Worm (Caenorhabditis elegans) whole organism, young adult: ENCODE data around the gene ain-1.

ENCODE experiments used
- D2030.7 ChIP-seq: fragments of 200-800 bp; sonication (Bioruptor generic); IDR thresholded peaks from 2 replicates; pipeline ENCODE4 v1.3.6; 2022; ENCODE audit warnings: missing genetic modification reagents, missing genetic modification characterization, missing compliant biosample characterization
- F10E7.11 ChIP-seq: sonication (generic microtip); optimal IDR thresholded peaks from 2 replicates; lab custom pipeline; 2017; ENCODE audit warnings: mild to moderate bottlenecking, missing genetic modification characterization, moderate library complexity, missing compliant biosample characterization
- F22D6.2 ChIP-seq: sonication (generic microtip); optimal IDR thresholded peaks from 2 replicates; lab custom pipeline; 2016; ENCODE audit warnings: mild to moderate bottlenecking, missing genetic modification characterization, missing compliant biosample characterization
- F39B2.1 ChIP-seq: fragments of 200-800 bp; sonication (Bioruptor generic); IDR thresholded peaks from 2 replicates; pipeline ENCODE4 v1.3.6; 2022; ENCODE audit warnings: missing genetic modification reagents, missing genetic modification characterization, missing compliant biosample characterization
- T26A5.8 ChIP-seq: sonication (generic microtip); optimal IDR thresholded peaks from 2 replicates; lab custom pipeline; 2016; ENCODE audit warnings: missing genetic modification characterization, missing compliant biosample characterization
- ZK185.1 ChIP-seq: sonication (generic microtip); optimal IDR thresholded peaks from 2 replicates; lab custom pipeline; 2016; ENCODE audit warnings: mild to moderate bottlenecking, missing genetic modification characterization, missing compliant biosample characterization; ENCODE audit not compliant: poor library complexity, severe bottlenecking
- attf-3 ChIP-seq: fragments of 200-800 bp; sonication (Bioruptor generic); conservative IDR thresholded peaks from 2 replicates; pipeline ENCODE4 v1.3.6; 2022; ENCODE audit warnings: missing genetic modification reagents, missing genetic modification characterization, missing compliant biosample characterization
- attf-6 ChIP-seq: fragments of 200-800 bp; sonication (Bioruptor generic); IDR thresholded peaks from 2 replicates; pipeline ENCODE4 v1.3.6; 2022; ENCODE audit warnings: missing genetic modification reagents, missing genetic modification characterization, missing compliant biosample characterization
- cebp-2 ChIP-seq: fragments of 200-800 bp; sonication (Bioruptor generic); IDR thresholded peaks from 2 replicates; pipeline ENCODE4 v1.3.6; 2022; ENCODE audit warnings: missing genetic modification characterization, missing compliant biosample characterization
- ceh-40 ChIP-seq: fragments of 200-800 bp; sonication (Bioruptor generic); IDR thresholded peaks from 2 replicates; pipeline ENCODE4 v1.3.6; 2022; ENCODE audit warnings: missing genetic modification characterization, missing compliant biosample characterization
- ceh-58 ChIP-seq: fragments of 200-800 bp; sonication (Bioruptor generic); IDR thresholded peaks from 2 replicates; pipeline ENCODE4 v1.3.6; 2022; ENCODE audit warnings: missing genetic modification characterization, missing compliant biosample characterization
- ceh-79 ChIP-seq: sonication (generic microtip); optimal IDR thresholded peaks from 2 replicates; lab custom pipeline; 2017; ENCODE audit warnings: mild to moderate bottlenecking, missing genetic modification characterization, missing compliant biosample characterization
- die-1 ChIP-seq: sonication (generic microtip); optimal IDR thresholded peaks from 2 replicates; lab custom pipeline; 2016; ENCODE audit warnings: missing genotype, mild to moderate bottlenecking, missing genetic modification characterization, missing compliant biosample characterization
- dpff-1 ChIP-seq: sonication (generic microtip); optimal IDR thresholded peaks from 2 replicates; lab custom pipeline; 2017; ENCODE audit warnings: mild to moderate bottlenecking, missing genetic modification characterization, missing compliant biosample characterization
- egl-44 ChIP-seq: fragments of 200-800 bp; sonication (Bioruptor generic); IDR thresholded peaks from 2 replicates; pipeline ENCODE4 v1.3.6; 2022; ENCODE audit warnings: missing genetic modification reagents, missing genetic modification characterization, missing compliant biosample characterization
- egrh-3 ChIP-seq: fragments of 200-800 bp; sonication (Bioruptor generic); IDR thresholded peaks from 2 replicates; pipeline ENCODE4 v1.3.6; 2022; ENCODE audit warnings: missing genetic modification reagents, missing genetic modification characterization, missing compliant biosample characterization
- ekl-4 ChIP-seq: fragments of 200-800 bp; sonication (Bioruptor generic); IDR thresholded peaks from 2 replicates; pipeline ENCODE4 v1.3.6; 2022; ENCODE audit warnings: missing genetic modification reagents, missing genetic modification characterization, missing compliant biosample characterization
- fkh-3 ChIP-seq: sonication (generic microtip); optimal IDR thresholded peaks from 2 replicates; lab custom pipeline; 2016; ENCODE audit warnings: mild to moderate bottlenecking, missing genetic modification characterization, missing compliant biosample characterization
- let-607 ChIP-seq, 2 experiments: fragments of 200-800 bp in 1 of 2; sonication (Bioruptor generic) in 1 of 2; sonication (generic microtip) in 1 of 2; optimal IDR thresholded peaks; 2 replicates each; lab custom pipeline; 2016 to 2018; ENCODE audit warnings: mild to moderate bottlenecking in 2 of 2, missing compliant biosample characterization in 2 of 2, missing genetic modification characterization in 2 of 2, moderate library complexity in 2 of 2, missing genotype in 1 of 2
- lir-1 ChIP-seq: fragments of 200-800 bp; sonication (Bioruptor generic); conservative IDR thresholded peaks from 2 replicates; pipeline ENCODE4 v1.3.6; 2022; ENCODE audit warnings: missing genetic modification reagents, missing genetic modification characterization, missing compliant biosample characterization
- madf-10 ChIP-seq: sonication (generic microtip); optimal IDR thresholded peaks from 2 replicates; lab custom pipeline; 2016; ENCODE audit warnings: mild to moderate bottlenecking, missing genetic modification characterization, missing compliant biosample characterization
- mcd-1 ChIP-seq: fragments of 200-800 bp; sonication (Bioruptor generic); IDR thresholded peaks from 2 replicates; pipeline ENCODE4 v1.3.6; 2022; ENCODE audit warnings: missing genetic modification reagents, missing genetic modification characterization, missing compliant biosample characterization
- mel-28 ChIP-seq: sonication (generic microtip); optimal IDR thresholded peaks from 2 replicates; lab custom pipeline; 2016; ENCODE audit warnings: borderline replicate concordance, mild to moderate bottlenecking, missing genetic modification characterization, missing compliant biosample characterization
- mxl-1 ChIP-seq: sonication (generic microtip); optimal IDR thresholded peaks from 2 replicates; lab custom pipeline; 2016; ENCODE audit warnings: missing genetic modification characterization, missing compliant biosample characterization
- nfya-1 ChIP-seq: sonication (generic microtip); optimal IDR thresholded peaks from 2 replicates; lab custom pipeline; 2017; ENCODE audit warnings: antibody characterized with exemption, missing compliant biosample characterization, missing genetic modification characterization, borderline replicate concordance; ENCODE audit not compliant: insufficient read depth
- nhr-120 ChIP-seq: fragments of 200-800 bp; sonication (Bioruptor generic); IDR thresholded peaks from 2 replicates; pipeline ENCODE4 v1.3.6; 2022; ENCODE audit warnings: missing genetic modification characterization, missing compliant biosample characterization
- nhr-27 ChIP-seq: fragments of 200-800 bp; sonication (Bioruptor generic); optimal IDR thresholded peaks from 2 replicates; lab custom pipeline; 2018; ENCODE audit warnings: mild to moderate bottlenecking, missing genetic modification characterization, moderate library complexity, missing compliant biosample characterization
- nhr-80 ChIP-seq: sonication (generic microtip); optimal IDR thresholded peaks from 2 replicates; lab custom pipeline; 2016; ENCODE audit warnings: missing genetic modification characterization, missing compliant biosample characterization
- nhr-90 ChIP-seq: sonication (generic microtip); optimal IDR thresholded peaks from 2 replicates; lab custom pipeline; 2016; ENCODE audit warnings: missing genotype, mild to moderate bottlenecking, missing genetic modification characterization, missing compliant biosample characterization
- pha-4 ChIP-seq: fragments of 150-350 bp; sonication (generic microtip); optimal IDR thresholded peaks from 2 replicates; lab custom pipeline; 2014; ENCODE audit warnings: missing biosample characterization, missing genetic modification reagents, missing genetic modification characterization
- rec-8 ChIP-seq, 2 experiments: sonication (generic microtip); optimal IDR thresholded peaks; 2 replicates each; lab custom pipeline; 2016; ENCODE audit warnings: mild to moderate bottlenecking in 2 of 2, missing genetic modification characterization in 2 of 2, missing genetic modification reagents in 2 of 2, missing genotype in 2 of 2, missing biosample characterization in 1 of 2, missing compliant biosample characterization in 1 of 2, moderate library complexity in 1 of 2
- somi-1 ChIP-seq: fragments of 200-800 bp; sonication (Bioruptor generic); optimal IDR thresholded peaks from 2 replicates; lab custom pipeline; 2018; ENCODE audit warnings: mild to moderate bottlenecking, missing genetic modification characterization, missing compliant biosample characterization
- sptf-2 ChIP-seq: fragments of 200-800 bp; sonication (Bioruptor generic); optimal IDR thresholded peaks from 2 replicates; lab custom pipeline; 2018; ENCODE audit warnings: mild to moderate bottlenecking, missing genetic modification characterization, missing compliant biosample characterization
- tlf-1 ChIP-seq: fragments of 200-800 bp; sonication (Bioruptor generic); optimal IDR thresholded peaks from 2 replicates; lab custom pipeline; 2018; ENCODE audit warnings: mild to moderate bottlenecking, missing genetic modification characterization, missing compliant biosample characterization
- unc-62 ChIP-seq: fragments of 150-350 bp; optimal IDR thresholded peaks from 2 replicates; lab custom pipeline; 2014; ENCODE audit warnings: missing biosample characterization, missing genetic modification reagents, missing genetic modification characterization
- zfh-2 ChIP-seq: fragments of 200-800 bp; sonication (Bioruptor generic); conservative IDR thresholded peaks from 2 replicates; pipeline ENCODE4 v1.3.6; 2022; ENCODE audit warnings: missing genetic modification reagents, missing genetic modification characterization, missing compliant biosample characterization
- ztf-26 ChIP-seq: sonication (generic microtip); optimal IDR thresholded peaks from 2 replicates; lab custom pipeline; 2017; ENCODE audit warnings: missing genetic modification characterization, missing compliant biosample characterization
- ztf-3 ChIP-seq: fragments of 200-800 bp; sonication (Bioruptor generic); optimal IDR thresholded peaks from 2 replicates; lab custom pipeline; 2018; ENCODE audit warnings: mild to moderate bottlenecking, missing genetic modification characterization, missing compliant biosample characterization
- ztf-6 ChIP-seq: fragments of 200-800 bp; sonication (Bioruptor generic); IDR thresholded peaks from 2 replicates; pipeline ENCODE4 v1.3.6; 2022; ENCODE audit warnings: missing genetic modification reagents, missing genetic modification characterization, missing compliant biosample characterization

ain-1 gene

ce11 chrX:16643246-16643645 is 30.0 kb downstream of the ain-1 start:
- TF ChIP-seq madf-10 (tag; lab: Kevin White, UChicago) (no peak), F10E7.11 (tag; lab: Kevin White, UChicago) (no peak), sptf-2 (GFP tag; lab: Kevin White, UChicago) (peak; percentile 29), dpff-1 (tag; lab: Kevin White, UChicago) (no peak), let-607 (tag; optimal IDR thresholded peaks at IDR 0.05; lab: Kevin White, UChicago) (no peak), egrh-3 (peak; percentile 89; the same call in 1 of the 2 replicates), tlf-1 (GFP tag; lab: Kevin White, UChicago) (no peak), mel-28 (tag; lab: Kevin White, UChicago) (no peak), nhr-90 (tag; lab: Kevin White, UChicago) (no peak), pha-4 (no peak), ceh-58 (GFP tag; lab: Robert Waterston, UW) (no peak), zfh-2 (GFP tag; lab: Robert Waterston, UW) (peak; percentile 95), F39B2.1 (GFP tag; lab: Robert Waterston, UW) (no peak)

- TF ChIP-seq nhr-80 (tag; lab: Kevin White, UChicago) (peak; percentile 54), F22D6.2 (tag; lab: Kevin White, UChicago) (no peak), somi-1 (GFP tag; lab: Kevin White, UChicago) (no peak), unc-62 (GFP tag; lab: Kevin White, UChicago) (no peak)
- TF ChIP-seq, all 124 proteins: peak for 1
Measured at ce11 chrX:16644889-16645288, 31.6 kb downstream of the ain-1 start.

ce11 chrX:16647222-16647621 is 34.0 kb downstream of the ain-1 start:
- no peak for TF ChIP-seq egl-44 (GFP tag; lab: Robert Waterston, UW)
- TF ChIP-seq somi-1 (GFP tag; lab: Kevin White, UChicago): no peak
- TF ChIP-seq ztf-26 (tag; lab: Kevin White, UChicago): no peak
- no peak for TF ChIP-seq ztf-6 (GFP tag; lab: Robert Waterston, UW)
- no peak for TF ChIP-seq die-1 (tag; lab: Kevin White, UChicago)
- TF ChIP-seq nhr-27: no peak
- no peak for TF ChIP-seq mxl-1 (tag; lab: Kevin White, UChicago)
- TF ChIP-seq attf-3 (GFP tag; lab: Robert Waterston, UW): no peak
- TF ChIP-seq nhr-120: no peak
- TF ChIP-seq ekl-4 (GFP tag; lab: Robert Waterston, UW): no peak
- no peak for TF ChIP-seq lir-1 (GFP tag; lab: Robert Waterston, UW)
- TF ChIP-seq ZK185.1 (tag; lab: Kevin White, UChicago): no peak
- no peak for TF ChIP-seq sptf-2 (GFP tag; lab: Kevin White, UChicago)
- no peak for TF ChIP-seq nfya-1 (tag; lab: Kevin White, UChicago)
- no peak for TF ChIP-seq ceh-79 (tag; lab: Kevin White, UChicago)
- no peak for TF ChIP-seq T26A5.8 (tag; lab: Kevin White, UChicago)
- TF ChIP-seq rec-8 (tag; optimal IDR thresholded peaks at IDR 0.05; lab: Kevin White, UChicago): no peak
- TF ChIP-seq attf-6: no peak

- TF ChIP-seq fkh-3 (tag; lab: Kevin White, UChicago) (no peak), nfya-1 (tag; lab: Kevin White, UChicago) (no peak), cebp-2 (GFP tag; lab: Robert Waterston, UW) (no peak), D2030.7 (GFP tag; lab: Robert Waterston, UW) (no peak), ztf-3 (GFP tag; lab: Kevin White, UChicago) (no peak), ceh-40 (GFP tag; lab: Robert Waterston, UW) (no peak), mcd-1 (GFP tag; lab: Robert Waterston, UW) (no peak)
Measured at ce11 chrX:16648773-16649172, 35.5 kb downstream of the ain-1 start.
